Fruit fly (Drosophila melanogaster) whole organism, embryonic: ENCODE data around the gene Rab7.

Source experiments
- Ada2b ChIP-seq: fragments of 200-800 bp; sonication (Bioruptor generic); IDR thresholded peaks from 2 replicates; pipeline ENCODE4 v1.3.6; 2022; ENCODE audit warnings: missing biosample characterization, missing genetic modification characterization
- Blimp-1 ChIP-seq: fragments of 200-800 bp; sonication (Bioruptor generic); optimal IDR thresholded peaks from 3 replicates; lab custom pipeline; 2018; ENCODE audit warnings: missing biosample characterization, missing genetic modification characterization, mild to moderate bottlenecking, moderate library complexity, missing genetic modification reagents
- CG10274 ChIP-seq: fragments of 200-800 bp; sonication (Bioruptor generic); optimal IDR thresholded peaks from 3 replicates; lab custom pipeline; 2017; ENCODE audit warnings: missing biosample characterization, mild to moderate bottlenecking, missing genetic modification characterization
- CG11696 ChIP-seq: fragments of 200-800 bp; sonication (Bioruptor generic); IDR thresholded peaks from 2 replicates; pipeline ENCODE4 v1.3.6; 2022; ENCODE audit warnings: missing biosample characterization, missing genetic modification characterization
- CG12071 ChIP-seq: fragments of 200-800 bp; sonication (Bioruptor generic); optimal IDR thresholded peaks from 3 replicates; lab custom pipeline; 2018; ENCODE audit warnings: missing biosample characterization, mild to moderate bottlenecking, missing genetic modification characterization
- CG12391 ChIP-seq: fragments of 200-800 bp; sonication (Bioruptor generic); optimal IDR thresholded peaks from 3 replicates; lab custom pipeline; 2018; ENCODE audit warnings: missing biosample characterization, mild to moderate bottlenecking, missing genetic modification characterization, moderate library complexity
- CG14441 ChIP-seq: fragments of 200-800 bp; sonication (Bioruptor generic); IDR thresholded peaks from 2 replicates; pipeline ENCODE4 v1.3.6; 2022; ENCODE audit warnings: missing biosample characterization, missing genetic modification characterization
- CG15011 ChIP-seq: fragments of 200-800 bp; sonication (Bioruptor generic); optimal IDR thresholded peaks from 3 replicates; lab custom pipeline; 2018; ENCODE audit warnings: missing biosample characterization, mild to moderate bottlenecking, missing genetic modification characterization
- CG15514 ChIP-seq: fragments of 200-800 bp; sonication (Bioruptor generic); optimal IDR thresholded peaks from 3 replicates; lab custom pipeline; 2017; ENCODE audit warnings: missing biosample characterization, missing genetic modification characterization, mild to moderate bottlenecking, moderate library complexity, missing genetic modification reagents
- CG16815 ChIP-seq: fragments of 200-800 bp; sonication (Bioruptor generic); optimal IDR thresholded peaks from 3 replicates; lab custom pipeline; 2017; ENCODE audit warnings: missing biosample characterization, mild to moderate bottlenecking, missing genetic modification characterization
- CG18011 ChIP-seq: fragments of 200-800 bp; sonication (Bioruptor generic); optimal IDR thresholded peaks from 2 replicates; lab custom pipeline; 2017; ENCODE audit warnings: missing biosample characterization, missing genetic modification characterization, mild to moderate bottlenecking, moderate library complexity, missing genotype
- CG2889 ChIP-seq: fragments of 200-800 bp; sonication (Bioruptor generic); IDR thresholded peaks from 3 replicates; pipeline ENCODE4 v1.3.6; 2022; ENCODE audit warnings: missing biosample characterization, missing genetic modification characterization
- CG30020 ChIP-seq: fragments of 200-800 bp; optimal IDR thresholded peaks from 2 replicates; lab custom pipeline; 2019; ENCODE audit warnings: missing biosample characterization, mild to moderate bottlenecking, missing genetic modification characterization, moderate library complexity
- CG34376 ChIP-seq: fragments of 200-800 bp; sonication (Bioruptor generic); optimal IDR thresholded peaks from 2 replicates; lab custom pipeline; 2018; ENCODE audit warnings: missing biosample characterization, mild to moderate bottlenecking, missing genetic modification characterization
- CG42726 ChIP-seq: fragments of 200-800 bp; sonication (Bioruptor generic); IDR thresholded peaks from 2 replicates; pipeline ENCODE4 v1.3.6; 2022; ENCODE audit warnings: missing biosample characterization, missing genetic modification characterization; ENCODE audit not compliant: partially characterized antibody
- CG6254 ChIP-seq: fragments of 200-800 bp; sonication (Bioruptor generic); optimal IDR thresholded peaks from 3 replicates; lab custom pipeline; 2017; ENCODE audit warnings: mild to moderate bottlenecking, missing biosample characterization, missing genetic modification reagents, missing genetic modification characterization
- CG7839 ChIP-seq: fragments of 200-800 bp; sonication (Bioruptor generic); optimal IDR thresholded peaks from 3 replicates; lab custom pipeline; 2018; ENCODE audit warnings: missing biosample characterization, mild to moderate bottlenecking, missing genetic modification characterization, moderate library complexity
- CG7987 ChIP-seq: fragments of 200-800 bp; sonication (Bioruptor generic); optimal IDR thresholded peaks from 2 replicates; lab custom pipeline; 2018; ENCODE audit warnings: missing biosample characterization, mild to moderate bottlenecking, missing genetic modification characterization, moderate library complexity
- CG8359 ChIP-seq: fragments of 200-800 bp; sonication (Bioruptor generic); optimal IDR thresholded peaks from 2 replicates; lab custom pipeline; 2017; ENCODE audit warnings: missing biosample characterization, mild to moderate bottlenecking, missing genetic modification characterization, borderline replicate concordance
- CrebB ChIP-seq: fragments of 200-800 bp; sonication (Bioruptor generic); optimal IDR thresholded peaks from 3 replicates; lab custom pipeline; 2018; ENCODE audit warnings: missing biosample characterization, mild to moderate bottlenecking, missing genetic modification characterization
- D ChIP-seq, 2 experiments: fragments of 200-800 bp in 1 of 2; fragments of >200 bp in 1 of 2; sonication (Bioruptor generic) in 1 of 2; optimal IDR thresholded peaks; 2 replicates in 1 of 2; 3 replicates in 1 of 2; lab custom pipeline; 2017; ENCODE audit warnings: mild to moderate bottlenecking in 1 of 2, missing biosample characterization in 1 of 2, missing genetic modification characterization in 1 of 2, missing genetic modification reagents in 1 of 2
- ERR ChIP-seq: fragments of 200-800 bp; sonication (Bioruptor generic); optimal IDR thresholded peaks from 2 replicates; lab custom pipeline; 2016; ENCODE audit warnings: missing biosample characterization, missing genetic modification characterization
- GATAe ChIP-seq: fragments of 200-800 bp; sonication (Bioruptor generic); conservative IDR thresholded peaks from 2 replicates; pipeline ENCODE4 v1.3.6; 2022; ENCODE audit warnings: missing biosample characterization, missing genetic modification characterization
- HmgD ChIP-seq: fragments of 200-800 bp; sonication (Bioruptor generic); optimal IDR thresholded peaks from 3 replicates; lab custom pipeline; 2016; ENCODE audit warnings: missing biosample characterization, missing genetic modification characterization
- Hr3 ChIP-seq: fragments of 200-800 bp; sonication (Bioruptor generic); optimal IDR thresholded peaks from 3 replicates; lab custom pipeline; 2016; ENCODE audit warnings: missing biosample characterization, missing genetic modification characterization
- Hr39 ChIP-seq: fragments of >200 bp; optimal IDR thresholded peaks from 2 replicates; lab custom pipeline; 2017
- Lim3 ChIP-seq: fragments of 200-800 bp; sonication (Bioruptor generic); IDR thresholded peaks from 2 replicates; pipeline ENCODE4 v1.3.6; 2022; ENCODE audit warnings: missing biosample characterization, missing genetic modification characterization
- Lpt ChIP-seq: fragments of >200 bp; optimal IDR thresholded peaks from 2 replicates; lab custom pipeline; 2018; ENCODE audit warnings: missing biosample characterization, missing genetic modification characterization
- Max ChIP-seq: fragments of 200-800 bp; sonication (Bioruptor generic); optimal IDR thresholded peaks from 2 replicates; lab custom pipeline; 2016; ENCODE audit warnings: missing biosample characterization, mild to moderate bottlenecking, missing genetic modification characterization
- Myb ChIP-seq: fragments of 200-800 bp; sonication (Bioruptor generic); optimal IDR thresholded peaks from 2 replicates; lab custom pipeline; 2016; ENCODE audit warnings: missing biosample characterization, missing genetic modification characterization
- NK7.1 ChIP-seq: fragments of 200-800 bp; sonication (Bioruptor generic); optimal IDR thresholded peaks from 3 replicates; lab custom pipeline; 2016; ENCODE audit warnings: missing biosample characterization, missing genetic modification characterization
- Oaz ChIP-seq: fragments of 200-800 bp; sonication (Bioruptor generic); IDR thresholded peaks from 2 replicates; pipeline ENCODE4 v1.3.6; 2022; ENCODE audit warnings: missing biosample characterization, missing genetic modification characterization
- Sin3A ChIP-seq: fragments of >200 bp; optimal IDR thresholded peaks from 2 replicates; lab custom pipeline; 2018
- Sry-δ ChIP-seq: fragments of 200-800 bp; sonication (Bioruptor generic); optimal IDR thresholded peaks from 2 replicates; lab custom pipeline; 2016; ENCODE audit warnings: missing biosample characterization, missing genetic modification characterization
- Stat92E ChIP-seq, 3 experiments: fragments of >200 bp in 2 of 3; fragments of 200-800 bp in 1 of 3; sonication (Bioruptor generic) in 1 of 3; optimal IDR thresholded peaks; 2 replicates each; lab custom pipeline; 2017 to 2019; ENCODE audit warnings: missing biosample characterization in 3 of 3, missing genetic modification characterization in 3 of 3, mild to moderate bottlenecking in 1 of 3, moderate library complexity in 1 of 3
- Taf1 ChIP-seq: fragments of 200-800 bp; sonication (Bioruptor generic); IDR thresholded peaks from 2 replicates; pipeline ENCODE4 v1.3.6; 2022; ENCODE audit warnings: missing biosample characterization, missing genetic modification characterization
- aop ChIP-seq: fragments of 200-800 bp; sonication (Bioruptor generic); IDR thresholded peaks from 2 replicates; pipeline ENCODE4 v1.3.6; 2022; ENCODE audit warnings: missing biosample characterization, missing genetic modification characterization
- br ChIP-seq: fragments of >200 bp; optimal IDR thresholded peaks from 2 replicates; lab custom pipeline; 2017
- cas ChIP-seq: fragments of 200-800 bp; sonication (Bioruptor generic); IDR thresholded peaks from 2 replicates; pipeline ENCODE4 v1.3.6; 2022; ENCODE audit warnings: missing biosample characterization, missing genetic modification characterization
- caup ChIP-seq: fragments of 200-800 bp; sonication (Bioruptor generic); optimal IDR thresholded peaks from 3 replicates; lab custom pipeline; 2017; ENCODE audit warnings: missing biosample characterization, mild to moderate bottlenecking, missing genetic modification characterization, moderate library complexity; ENCODE audit not compliant: severe bottlenecking
- cg ChIP-seq: fragments of 200-800 bp; sonication (Bioruptor generic); optimal IDR thresholded peaks from 3 replicates; lab custom pipeline; 2019; ENCODE audit warnings: missing biosample characterization, mild to moderate bottlenecking, missing genetic modification characterization, moderate library complexity
- ems ChIP-seq: fragments of 200-800 bp; sonication (Bioruptor generic); optimal IDR thresholded peaks from 3 replicates; lab custom pipeline; 2016; ENCODE audit warnings: missing biosample characterization, missing genetic modification characterization
- fd102C ChIP-seq: fragments of 200-800 bp; sonication (Bioruptor generic); optimal IDR thresholded peaks from 2 replicates; lab custom pipeline; 2018; ENCODE audit warnings: missing biosample characterization, mild to moderate bottlenecking, missing genetic modification characterization, moderate library complexity
- fd96Cb ChIP-seq: fragments of 200-800 bp; sonication (Bioruptor generic); optimal IDR thresholded peaks from 2 replicates; lab custom pipeline; 2018; ENCODE audit warnings: missing biosample characterization, mild to moderate bottlenecking, missing genetic modification characterization, moderate library complexity
- knrl ChIP-seq: fragments of 200-800 bp; sonication (Bioruptor generic); IDR thresholded peaks from 3 replicates; pipeline ENCODE4 v1.3.6; 2022; ENCODE audit warnings: missing biosample characterization, missing genetic modification characterization; ENCODE audit not compliant: partially characterized antibody
- run ChIP-seq: fragments of 200-800 bp; sonication (Bioruptor generic); optimal IDR thresholded peaks from 3 replicates; lab custom pipeline; 2018; ENCODE audit warnings: missing biosample characterization, mild to moderate bottlenecking, missing genetic modification characterization
- ttk ChIP-seq: fragments of 200-800 bp; sonication (Bioruptor generic); IDR thresholded peaks from 2 replicates; pipeline ENCODE4 v2.1.2; 2022; ENCODE audit warnings: missing biosample characterization, missing genetic modification characterization
- vnd ChIP-seq: fragments of 200-800 bp; sonication (Bioruptor generic); IDR thresholded peaks from 3 replicates; pipeline ENCODE4 v1.3.6; 2022; ENCODE audit warnings: missing biosample characterization, missing genetic modification characterization; ENCODE audit not compliant: partially characterized antibody
- zfh2 ChIP-seq: fragments of 200-800 bp; sonication (Bioruptor generic); optimal IDR thresholded peaks from 2 replicates; lab custom pipeline; 2016; ENCODE audit warnings: missing biosample characterization, missing genetic modification characterization

The Rab7 gene

DNA sequence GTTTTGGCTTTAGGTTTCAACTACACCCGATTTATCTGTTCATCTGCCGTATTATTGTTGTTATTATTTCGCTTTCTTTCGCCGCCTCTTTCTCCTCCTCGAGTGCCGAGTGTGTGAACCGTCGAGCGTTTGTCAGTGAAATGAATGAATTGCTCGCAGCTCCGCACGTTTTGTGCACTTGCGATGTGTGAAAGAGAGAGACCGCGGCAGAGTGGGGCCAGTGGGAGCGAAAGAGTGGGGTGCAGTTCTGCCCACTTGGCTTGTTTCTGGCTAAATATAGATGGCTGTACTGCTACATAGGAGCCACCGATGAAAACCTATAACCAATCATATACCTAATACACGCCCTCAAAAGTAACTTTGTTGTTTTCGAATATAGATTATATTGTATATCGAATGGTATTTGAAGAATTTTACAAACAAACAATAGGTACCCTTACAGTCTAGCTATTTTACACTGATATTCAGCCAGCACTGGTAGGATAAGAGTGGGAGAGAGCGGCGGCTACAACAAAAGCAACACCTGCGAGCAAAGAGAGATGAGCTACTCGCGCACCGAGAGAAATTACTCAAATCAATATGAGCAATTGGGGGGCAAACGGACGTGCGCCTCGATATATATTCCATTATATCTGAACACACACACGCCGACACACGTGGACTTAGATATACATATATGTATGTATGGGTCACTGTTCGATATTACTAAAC, 13.8 kb downstream of the Rab7 start (continued):
- no peak for TF ChIP-seq D (optimal IDR thresholded peaks at IDR 0.05; lab: Kevin White, UChicago)
- TF ChIP-seq D (GFP tag; optimal IDR thresholded peaks at IDR 0.05; lab: Kevin White, UChicago), result no peak
- no peak for TF ChIP-seq Hr39 (lab: Kevin White, UChicago)
- TF ChIP-seq CG42726 (GFP tag; lab: Robert Waterston, UW), result 0 out of 2 replicates have a peak, but pooled peaks have one; percentile 30
- TF ChIP-seq CG15514 (GFP tag; lab: Kevin White, UChicago), result peak; percentile 8
- TF ChIP-seq CG7839 (tag; lab: Kevin White, UChicago), result peak; percentile 3
- TF ChIP-seq Ada2b (GFP tag; lab: Robert Waterston, UW), result no peak
- no peak for TF ChIP-seq ems (GFP tag; lab: Kevin White, UChicago)
- no peak for TF ChIP-seq Hr3 (GFP tag; lab: Kevin White, UChicago)
- TF ChIP-seq HmgD (GFP tag; lab: Kevin White, UChicago), result no peak
- no peak for TF ChIP-seq CG10274 (GFP tag; lab: Kevin White, UChicago)
- TF ChIP-seq Oaz (GFP tag; lab: Robert Waterston, UW), result no peak
- no peak for TF ChIP-seq CG14441 (GFP tag; lab: Robert Waterston, UW)
- no peak for TF ChIP-seq ttk
- no peak for TF ChIP-seq Lim3
- TF ChIP-seq caup, result no peak
- TF ChIP-seq aop (GFP tag; lab: Robert Waterston, UW), result no peak
- TF ChIP-seq Taf1 (GFP tag; lab: Robert Waterston, UW), result peak; percentile 24; the same call in 1 of the 2 replicates
- TF ChIP-seq Sry-δ, result no peak
- no peak for TF ChIP-seq cas (GFP tag; lab: Robert Waterston, UW)
- TF ChIP-seq CG16815 (GFP tag; lab: Kevin White, UChicago), result no peak
- no peak for TF ChIP-seq CG6254 (GFP tag; lab: Kevin White, UChicago)
- no peak for TF ChIP-seq br (lab: Kevin White, UChicago)
- TF ChIP-seq CG12391 (tag; lab: Kevin White, UChicago), result no peak
- no peak for TF ChIP-seq CG15011
- no peak for TF ChIP-seq Myb (GFP tag; lab: Kevin White, UChicago)
- peak; percentile 50 for TF ChIP-seq CG34376 (GFP tag; lab: Kevin White, UChicago)
- TF ChIP-seq CrebB (tag; lab: Kevin White, UChicago), result no peak
- TF ChIP-seq Lpt (GFP tag; lab: Kevin White, UChicago), result no peak
- no peak for TF ChIP-seq zfh2 (GFP tag; lab: Kevin White, UChicago)
- TF ChIP-seq GATAe (GFP tag; lab: Robert Waterston, UW), result no peak
- TF ChIP-seq Max (GFP tag; lab: Kevin White, UChicago), result no peak
- TF ChIP-seq NK7.1 (GFP tag; lab: Kevin White, UChicago), result no peak
- TF ChIP-seq CG2889, result no peak
- 0 out of 3 replicates have a peak, but pooled peaks have one; percentile 26 for TF ChIP-seq vnd (GFP tag; lab: Robert Waterston, UW)
- 0 out of 3 replicates have a peak, but pooled peaks have one; percentile 33 for TF ChIP-seq knrl
- TF ChIP-seq Stat92E (GFP tag; optimal IDR thresholded peaks at IDR 0.05; lab: Kevin White, UChicago), result no peak
- TF ChIP-seq Sin3A (lab: Kevin White, UChicago), result no peak
- TF ChIP-seq cg (GFP tag; lab: Kevin White, UChicago), result peak; percentile 34
- no peak for TF ChIP-seq fd96Cb (tag; lab: Kevin White, UChicago)
- TF ChIP-seq Blimp-1 (GFP tag; lab: Kevin White, UChicago), result no peak
- TF ChIP-seq CG7987 (GFP tag; lab: Kevin White, UChicago), result no peak
- no peak for TF ChIP-seq CG30020 (tag; lab: Kevin White, UChicago)
- no peak for TF ChIP-seq CG12071 (GFP tag; lab: Kevin White, UChicago)
- no peak for TF ChIP-seq CG8359
- TF ChIP-seq CG18011 (GFP tag; lab: Kevin White, UChicago), result no peak
- no peak for TF ChIP-seq CG11696
- TF ChIP-seq ERR (GFP tag; lab: Kevin White, UChicago), result no peak
- TF ChIP-seq run (tag; lab: Kevin White, UChicago), result no peak
- TF ChIP-seq fd102C, result no peak
